Worm (Caenorhabditis elegans): Measurements from ENCODE around the gene F17C11.4.

Gene F17C11.4

ce11 chrV:10949511-10949910 lies 2.1 kb upstream of the F17C11.4 start, which contains the start of gene col-153:
Gene col-153, plus strand, starts transcription at chrV:10949811.
- TF ChIP-seq D1046.2 (GFP tag; IDR thresholded peaks at IDR 0.05), result no peak
- no peak for TF ChIP-seq lin-38 (GFP tag; IDR thresholded peaks at IDR 0.05)
- TF ChIP-seq F10B5.3 (tag; optimal IDR thresholded peaks at IDR 0.05), result no peak

- no peak for TF ChIP-seq F44E2.7 (GFP tag; IDR thresholded peaks at IDR 0.05)
- peak; percentile 42 for TF ChIP-seq dve-1 (tag; optimal IDR thresholded peaks at IDR 0.05; ENCODE audit: insufficient read depth)
- TF ChIP-seq ceh-62 (tag; optimal IDR thresholded peaks at IDR 0.05), result no peak
- TF ChIP-seq aha-1 (tag), result peak; percentile 29
- peak in 1 of 2 experiments; percentile 48 for TF ChIP-seq daf-16 (GFP tag; optimal IDR thresholded peaks at IDR 0.05)
- TF ChIP-seq daf-16 (tag; optimal IDR thresholded peaks at IDR 0.05), result no peak
- TF ChIP-seq lsy-2 (tag; optimal IDR thresholded peaks at IDR 0.05), result peak in 1 of 2 experiments; percentile 61
- peak; percentile 35 for TF ChIP-seq mep-1 (tag; optimal IDR thresholded peaks at IDR 0.05)
- peak; percentile 43; the same call in 1 of the 2 replicates for TF ChIP-seq hmg-1.1 (GFP tag; IDR thresholded peaks at IDR 0.05)
- peak; percentile 69 for TF ChIP-seq T20F7.1 (GFP tag; optimal IDR thresholded peaks at IDR 0.05)
- TF ChIP-seq mxl-3 (GFP tag; optimal IDR thresholded peaks at IDR 0.05), result no peak
- peak; percentile 24 for TF ChIP-seq nhr-77 (tag; optimal IDR thresholded peaks at IDR 0.05)
- TF ChIP-seq nhr-25 (tag; optimal IDR thresholded peaks at IDR 0.05; ENCODE audit: borderline replicate concordance, insufficient read depth), result peak; percentile 18
- no peak for TF ChIP-seq lin-39 (tag; optimal IDR thresholded peaks at IDR 0.05)
- TF ChIP-seq set-16 (GFP tag; IDR thresholded peaks at IDR 0.05), result no peak
- TF ChIP-seq sdz-12 (GFP tag; optimal IDR thresholded peaks at IDR 0.05), result peak; percentile 59
- peak in 1 of 2 experiments; percentile 6 for TF ChIP-seq hif-1 (tag; optimal IDR thresholded peaks at IDR 0.05)
- peak; percentile 95 for TF ChIP-seq zfp-3 (GFP tag; conservative IDR thresholded peaks at IDR 0.05)
- peak; percentile 72 for TF ChIP-seq ama-1 (optimal IDR thresholded peaks at IDR 0.05)
- 0 out of 2 replicates have a peak, but pooled peaks have one; percentile 32 for TF ChIP-seq mdt-29 (GFP tag; IDR thresholded peaks at IDR 0.05)
- 0 out of 2 replicates have a peak, but pooled peaks have one; percentile 8 for TF ChIP-seq tra-1 (GFP tag; IDR thresholded peaks at IDR 0.05)
- TF ChIP-seq saeg-2 (GFP tag; IDR thresholded peaks at IDR 0.05), result peak; percentile 57; the same call in 1 of the 2 replicates
- TF ChIP-seq F49E8.2 (tag; optimal IDR thresholded peaks at IDR 0.05; ENCODE audit: borderline replicate concordance), result no peak
- peak; percentile 19 to 67 for TF ChIP-seq unc-62 (GFP tag; optimal IDR thresholded peaks at IDR 0.05 in 1 of 2)
- TF ChIP-seq unc-62 (tag; optimal IDR thresholded peaks at IDR 0.05), result no peak
Measured at ce11 chrV:10953471-10954155, 2.0 kb downstream of the F17C11.4 start.

ce11 chrV:10954334-10954733 lies 2.7 kb downstream of the F17C11.4 start, which contains the start of gene clec-221:
Gene clec-221, minus strand, starts transcription at chrV:10954434.
- no peak for TF ChIP-seq ZK546.5 (tag; optimal IDR thresholded peaks at IDR 0.05)
- no peak for TF ChIP-seq mdt-29 (GFP tag; IDR thresholded peaks at IDR 0.05)
- no peak for TF ChIP-seq hlh-30 (tag; optimal IDR thresholded peaks at IDR 0.05; ENCODE audit: insufficient read depth)
- TF ChIP-seq php-3 (GFP tag; IDR thresholded peaks at IDR 0.05), result no peak
- TF ChIP-seq madf-9 (GFP tag; conservative IDR thresholded peaks at IDR 0.05), result no peak
- TF ChIP-seq spr-1 (tag; optimal IDR thresholded peaks at IDR 0.05), result no peak
- TF ChIP-seq F37D6.2 (tag; optimal IDR thresholded peaks at IDR 0.05), result no peak
- TF ChIP-seq mep-1 (tag; optimal IDR thresholded peaks at IDR 0.05), result no peak
- no peak for TF ChIP-seq nhr-41 (GFP tag; IDR thresholded peaks at IDR 0.05)
- no peak for TF ChIP-seq fkh-10 (GFP tag; optimal IDR thresholded peaks at IDR 0.05)

Measured in whole organism, L4 larva.